Fruit fly (Drosophila melanogaster): ENCODE data around the gene CG2887.

CG2887 gene

DNA sequence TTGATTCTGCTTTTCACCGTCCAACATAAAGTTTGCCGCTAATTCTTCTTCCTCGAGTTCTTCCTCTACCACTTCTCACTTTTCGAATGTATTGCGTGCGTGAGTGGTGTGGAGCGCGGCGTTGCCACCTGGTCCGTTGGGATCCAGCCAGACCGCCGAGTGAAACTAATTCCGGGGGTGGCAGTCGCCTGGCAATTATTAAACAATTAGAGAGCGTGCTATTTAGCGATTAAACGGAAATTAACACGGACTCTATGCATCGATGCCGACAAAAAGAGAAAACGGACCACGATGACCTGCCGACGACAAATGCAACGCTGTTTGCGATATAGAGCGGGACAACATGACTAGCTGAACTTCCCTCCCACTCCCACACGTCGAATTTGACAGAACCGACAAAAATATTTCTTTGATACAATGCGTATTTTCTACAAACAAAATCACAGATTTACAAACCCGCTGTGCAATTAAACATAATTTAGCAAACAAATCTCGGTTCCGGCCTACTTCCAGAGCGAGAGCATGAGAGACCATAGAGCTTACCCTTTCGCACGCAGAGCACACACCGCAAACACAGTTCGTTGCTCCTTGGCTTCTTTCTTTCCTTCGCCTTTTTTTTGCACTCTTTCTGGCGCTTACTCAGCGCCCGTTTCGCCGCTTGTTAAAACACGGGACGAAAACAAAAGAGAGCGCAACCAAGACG is 4.6 kb downstream of the CG2887 start, which contains the start of gene CG2889:
Gene CG2889, plus strand, starts transcription at position 429 of the 703 bp plus-strand sequence.
- TF ChIP-seq Crg-1 (GFP tag; optimal IDR thresholded peaks at IDR 0.05) (peak; percentile 24), pad (GFP tag; optimal IDR thresholded peaks at IDR 0.05) (no peak), cnc (optimal IDR thresholded peaks at IDR 0.05) (no peak), tj (GFP tag; optimal IDR thresholded peaks at IDR 0.05) (peak; percentile 12), ovo (GFP tag; optimal IDR thresholded peaks at IDR 0.05) (peak; percentile 2), bab1 (GFP tag; optimal IDR thresholded peaks at IDR 0.05) (peak; percentile 56), CG11617 (GFP tag; optimal IDR thresholded peaks at IDR 0.05) (peak; percentile 23), kay (GFP tag; ENCODE audit: borderline replicate concordance) (no peak), CG7045 (GFP tag; optimal IDR thresholded peaks at IDR 0.05) (no peak), CG7101 (tag; optimal IDR thresholded peaks at IDR 0.05) (peak; percentile 47), CG33017 (tag; optimal IDR thresholded peaks at IDR 0.05) (no peak), cic (GFP tag; optimal IDR thresholded peaks at IDR 0.05) (no peak), CG14711 (tag; optimal IDR thresholded peaks at IDR 0.05) (peak; percentile 39), toe (GFP tag; optimal IDR thresholded peaks at IDR 0.05) (no peak), Clk (GFP tag; optimal IDR thresholded peaks at IDR 0.05) (no peak), Mnt (GFP tag; optimal IDR thresholded peaks at IDR 0.05) (peak; percentile 56), CG5204 (GFP tag; optimal IDR thresholded peaks at IDR 0.05) (no peak), CG12768 (GFP tag; optimal IDR thresholded peaks at IDR 0.05) (no peak), CG1620 (GFP tag; optimal IDR thresholded peaks at IDR 0.05) (peak; percentile 65), Hr96 (GFP tag; optimal IDR thresholded peaks at IDR 0.05) (no peak)

dm6 chrX:10472614-10473248 is 5.6 kb downstream of the CG2887 start:
- TF ChIP-seq Hr96 (GFP tag; optimal IDR thresholded peaks at IDR 0.05), result peak; percentile 33
- TF ChIP-seq Mnt (GFP tag; optimal IDR thresholded peaks at IDR 0.05), result peak; percentile 76
- TF ChIP-seq cic (GFP tag; optimal IDR thresholded peaks at IDR 0.05), result peak; percentile 34
- no peak for TF ChIP-seq Crg-1 (GFP tag; optimal IDR thresholded peaks at IDR 0.05)
- peak; percentile 6 for TF ChIP-seq CG11617 (GFP tag; optimal IDR thresholded peaks at IDR 0.05)
- TF ChIP-seq CG5204 (GFP tag; optimal IDR thresholded peaks at IDR 0.05), result no peak
- TF ChIP-seq pad (GFP tag; optimal IDR thresholded peaks at IDR 0.05), result peak; percentile 84
- no peak for TF ChIP-seq CG12768 (GFP tag; optimal IDR thresholded peaks at IDR 0.05)
- TF ChIP-seq CG1620 (GFP tag; optimal IDR thresholded peaks at IDR 0.05), result peak; percentile 34
- peak; percentile 45 for TF ChIP-seq tj (GFP tag; optimal IDR thresholded peaks at IDR 0.05)

DNA sequence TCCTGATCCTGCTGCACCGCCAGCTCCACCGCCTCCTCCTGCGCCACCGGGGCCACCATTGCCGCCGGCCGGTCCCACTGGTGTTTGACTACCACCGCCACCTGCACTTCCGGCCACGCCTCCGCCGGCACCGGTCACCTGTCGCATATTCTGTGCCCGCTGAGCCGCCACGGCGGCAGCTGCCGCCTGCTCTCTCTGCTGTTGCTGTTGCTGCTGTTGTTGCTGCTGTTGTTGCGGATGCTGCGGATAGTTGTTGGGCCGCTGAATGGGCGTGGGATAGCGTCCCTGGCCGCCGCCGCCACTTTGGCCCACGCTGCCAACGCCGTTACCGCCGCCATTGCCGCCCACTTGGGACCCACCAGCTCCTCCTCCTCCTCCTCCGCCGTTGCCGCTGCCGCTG is 13.8 kb downstream of the CG2887 start:
- TF ChIP-seq CG7101 (tag; optimal IDR thresholded peaks at IDR 0.05), result no peak
- no peak for TF ChIP-seq cnc (optimal IDR thresholded peaks at IDR 0.05)
- no peak for TF ChIP-seq CG7045 (GFP tag; optimal IDR thresholded peaks at IDR 0.05)
- no peak for TF ChIP-seq CG1620 (GFP tag; optimal IDR thresholded peaks at IDR 0.05)
- TF ChIP-seq Crg-1 (GFP tag; optimal IDR thresholded peaks at IDR 0.05), result no peak
- TF ChIP-seq tj (GFP tag; optimal IDR thresholded peaks at IDR 0.05), result no peak
- no peak for TF ChIP-seq ovo (GFP tag; optimal IDR thresholded peaks at IDR 0.05)
- no peak for TF ChIP-seq Hr96 (GFP tag; optimal IDR thresholded peaks at IDR 0.05)

- peak; percentile 38 for TF ChIP-seq CG7045 (GFP tag; optimal IDR thresholded peaks at IDR 0.05)
- peak; percentile 13 for TF ChIP-seq Crg-1 (GFP tag; optimal IDR thresholded peaks at IDR 0.05)
- TF ChIP-seq CG1620 (GFP tag; optimal IDR thresholded peaks at IDR 0.05), result no peak
- TF ChIP-seq CG7101 (tag; optimal IDR thresholded peaks at IDR 0.05), result no peak
- peak; percentile 0 for TF ChIP-seq cic (GFP tag; optimal IDR thresholded peaks at IDR 0.05)
- no peak for TF ChIP-seq CG11617 (GFP tag; optimal IDR thresholded peaks at IDR 0.05)
- no peak for TF ChIP-seq kay (GFP tag; ENCODE audit: borderline replicate concordance)
- TF ChIP-seq CG12768 (GFP tag; optimal IDR thresholded peaks at IDR 0.05), result no peak
- TF ChIP-seq CG14711 (tag; optimal IDR thresholded peaks at IDR 0.05), result no peak
- TF ChIP-seq tj (GFP tag; optimal IDR thresholded peaks at IDR 0.05), result no peak
- TF ChIP-seq pad (GFP tag; optimal IDR thresholded peaks at IDR 0.05), result peak; percentile 23
- TF ChIP-seq Hr96 (GFP tag; optimal IDR thresholded peaks at IDR 0.05), result no peak
- TF ChIP-seq CG5204 (GFP tag; optimal IDR thresholded peaks at IDR 0.05), result no peak
- no peak for TF ChIP-seq ovo (GFP tag; optimal IDR thresholded peaks at IDR 0.05)
- TF ChIP-seq Mnt (GFP tag; optimal IDR thresholded peaks at IDR 0.05), result peak; percentile 15
- TF ChIP-seq CG33017 (tag; optimal IDR thresholded peaks at IDR 0.05), result no peak
- no peak for TF ChIP-seq Clk (GFP tag; optimal IDR thresholded peaks at IDR 0.05)
- peak; percentile 60 for TF ChIP-seq bab1 (GFP tag; optimal IDR thresholded peaks at IDR 0.05)
Measured at dm6 chrX:10463056-10463710, 15.1 kb downstream of the CG2887 start.

- TF ChIP-seq ovo (GFP tag; optimal IDR thresholded peaks at IDR 0.05) (no peak), CG11617 (GFP tag; optimal IDR thresholded peaks at IDR 0.05) (no peak)
Measured at dm6 chrX:10461938-10462337, 16.4 kb downstream of the CG2887 start.

DNA sequence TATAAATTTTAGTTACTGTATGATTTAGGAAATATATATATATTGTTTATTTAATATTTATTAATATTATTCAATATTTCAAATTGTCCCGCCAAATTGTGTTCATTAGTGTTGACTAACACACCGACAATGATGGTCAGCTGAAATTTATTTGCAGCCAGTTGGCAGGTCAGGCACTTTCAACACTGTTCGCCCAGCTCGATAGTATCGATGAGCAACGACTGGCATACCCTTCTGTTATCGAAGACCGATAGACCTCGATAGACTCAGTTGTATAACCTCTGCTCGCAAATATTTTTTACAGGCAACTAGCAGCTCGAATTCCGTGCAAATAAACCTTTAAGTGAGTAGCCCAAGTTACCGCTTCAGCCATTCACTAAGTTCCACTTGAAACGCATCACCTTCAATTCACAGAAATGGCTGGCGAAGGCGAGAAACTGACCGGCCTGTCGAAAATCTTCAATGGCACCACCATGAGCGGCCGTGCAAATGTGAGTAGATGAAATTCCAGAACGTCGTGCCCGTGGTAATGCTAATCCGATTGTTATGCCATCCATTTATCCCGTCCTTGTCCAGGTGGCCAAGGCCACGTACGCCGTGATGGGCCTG is 17.7 kb downstream of the CG2887 start, which contains the start of gene Neb-cGP:
Gene Neb-cGP, plus strand, starts transcription at position 231 of the 609 bp plus-strand sequence.
- TF ChIP-seq CG33017 (tag; optimal IDR thresholded peaks at IDR 0.05), result peak; percentile 66
- peak; percentile 86 for TF ChIP-seq pad (GFP tag; optimal IDR thresholded peaks at IDR 0.05)
- TF ChIP-seq CG7101 (tag; optimal IDR thresholded peaks at IDR 0.05), result peak; percentile 90
- TF ChIP-seq CG1620 (GFP tag; optimal IDR thresholded peaks at IDR 0.05), result peak; percentile 93
- peak; percentile 78 for TF ChIP-seq CG14711 (tag; optimal IDR thresholded peaks at IDR 0.05)
- TF ChIP-seq bab1 (GFP tag; optimal IDR thresholded peaks at IDR 0.05), result peak; percentile 88
- TF ChIP-seq tj (GFP tag; optimal IDR thresholded peaks at IDR 0.05), result peak; percentile 45
- TF ChIP-seq Crg-1 (GFP tag; optimal IDR thresholded peaks at IDR 0.05), result peak; percentile 95
- peak; percentile 44 for TF ChIP-seq CG11617 (GFP tag; optimal IDR thresholded peaks at IDR 0.05)
- no peak for TF ChIP-seq CG5204 (GFP tag; optimal IDR thresholded peaks at IDR 0.05)
- no peak for TF ChIP-seq kay (GFP tag; ENCODE audit: borderline replicate concordance)
- peak; percentile 70 for TF ChIP-seq Clk (GFP tag; optimal IDR thresholded peaks at IDR 0.05)
- TF ChIP-seq toe (GFP tag; optimal IDR thresholded peaks at IDR 0.05), result peak; percentile 52
- peak; percentile 62 for TF ChIP-seq CG12768 (GFP tag; optimal IDR thresholded peaks at IDR 0.05)
- no peak for TF ChIP-seq Hr96 (GFP tag; optimal IDR thresholded peaks at IDR 0.05)
- peak; percentile 77 for TF ChIP-seq ovo (GFP tag; optimal IDR thresholded peaks at IDR 0.05)
- TF ChIP-seq CG7045 (GFP tag; optimal IDR thresholded peaks at IDR 0.05), result peak; percentile 33
- peak; percentile 28 for TF ChIP-seq cic (GFP tag; optimal IDR thresholded peaks at IDR 0.05)
- TF ChIP-seq Mnt (GFP tag; optimal IDR thresholded peaks at IDR 0.05), result peak; percentile 84
- TF ChIP-seq cnc (optimal IDR thresholded peaks at IDR 0.05), result peak in 1 of 2 experiments; percentile 49

All from whole organism, adult.